Worm (Caenorhabditis elegans) whole organism, late embryonic: ENCODE measurements around the gene C16C8.10.
A peak's percentile ranks its signal among the peaks of the same experiment; 100 is the strongest.
"Not testable (repeated sequence)": the region's sequence is repeated elsewhere in the genome, so short reads cannot be mapped to it uniquely, and the experiment has no call there.

Experiments used
- C08G9.2 ChIP-seq: sonication (generic microtip); optimal IDR thresholded peaks from 2 replicates; lab custom pipeline; 2016; ENCODE audit warnings: mild to moderate bottlenecking, missing genetic modification characterization, moderate library complexity, missing compliant biosample characterization
- C38D4.7 ChIP-seq: fragments of 200-800 bp; sonication (Bioruptor generic); optimal IDR thresholded peaks from 2 replicates; lab custom pipeline; 2018; ENCODE audit warnings: mild to moderate bottlenecking, missing genetic modification characterization, moderate library complexity, missing compliant biosample characterization
- T23F11.4 ChIP-seq: fragments of 200-800 bp; sonication (Bioruptor generic); optimal IDR thresholded peaks from 2 replicates; lab custom pipeline; 2018; ENCODE audit warnings: mild to moderate bottlenecking, missing genetic modification characterization, missing compliant biosample characterization
- ahr-1 ChIP-seq: sonication (generic microtip); optimal IDR thresholded peaks from 2 replicates; lab custom pipeline; 2016; ENCODE audit warnings: missing genetic modification characterization, missing compliant biosample characterization
- ama-1 ChIP-seq: fragments of 150-350 bp; optimal IDR thresholded peaks from 2 replicates; lab custom pipeline; 2014
- ceh-18 ChIP-seq: sonication (generic microtip); optimal IDR thresholded peaks from 2 replicates; lab custom pipeline; 2016; ENCODE audit warnings: missing genetic modification characterization, missing compliant biosample characterization
- ceh-22 ChIP-seq: sonication (generic microtip); optimal IDR thresholded peaks from 2 replicates; lab custom pipeline; 2017; ENCODE audit warnings: missing biosample characterization, missing genetic modification characterization
- ceh-24 ChIP-seq: sonication (generic microtip); optimal IDR thresholded peaks from 2 replicates; lab custom pipeline; 2016; ENCODE audit warnings: mild to moderate bottlenecking, missing genetic modification characterization, missing compliant biosample characterization
- ceh-30 ChIP-seq: fragments of 150-350 bp; optimal IDR thresholded peaks from 2 replicates; lab custom pipeline; 2014; ENCODE audit warnings: missing biosample characterization, missing genetic modification characterization
- ceh-34 ChIP-seq: sonication (generic microtip); optimal IDR thresholded peaks from 2 replicates; lab custom pipeline; 2016; ENCODE audit warnings: mild to moderate bottlenecking, missing genetic modification characterization, missing compliant biosample characterization
- ceh-45 ChIP-seq: fragments of 200-800 bp; sonication (Bioruptor generic); IDR thresholded peaks from 2 replicates; pipeline ENCODE4 v1.3.6; 2022; ENCODE audit warnings: missing genetic modification reagents, missing genetic modification characterization, missing compliant biosample characterization
- ceh-48 ChIP-seq: sonication (generic microtip); optimal IDR thresholded peaks from 2 replicates; lab custom pipeline; 2016; ENCODE audit warnings: missing genetic modification characterization, inconsistent platforms, missing compliant biosample characterization
- ceh-6 ChIP-seq: fragments of 200-800 bp; sonication (Bioruptor generic); optimal IDR thresholded peaks from 2 replicates; lab custom pipeline; 2018; ENCODE audit warnings: mild to moderate bottlenecking, missing genetic modification characterization, missing compliant biosample characterization
- ceh-9 ChIP-seq: sonication (generic microtip); optimal IDR thresholded peaks from 2 replicates; lab custom pipeline; 2016; ENCODE audit warnings: mild to moderate bottlenecking, missing genetic modification characterization, inconsistent platforms, missing compliant biosample characterization
- che-1 ChIP-seq: sonication (generic microtip); optimal IDR thresholded peaks from 2 replicates; lab custom pipeline; 2016; ENCODE audit warnings: mild to moderate bottlenecking, missing genetic modification characterization, missing compliant biosample characterization
- dve-1 ChIP-seq: sonication (generic microtip); optimal IDR thresholded peaks from 2 replicates; lab custom pipeline; 2017; ENCODE audit warnings: antibody characterized with exemption, mild to moderate bottlenecking, missing genetic modification characterization, missing compliant biosample characterization
- elt-4 ChIP-seq: sonication (generic microtip); optimal IDR thresholded peaks from 2 replicates; lab custom pipeline; 2016; ENCODE audit warnings: missing genetic modification characterization, missing compliant biosample characterization
- ets-4 ChIP-seq: sonication (generic microtip); optimal IDR thresholded peaks from 2 replicates; lab custom pipeline; 2016; ENCODE audit warnings: missing genetic modification characterization, missing compliant biosample characterization
- fax-1 ChIP-seq: sonication (generic microtip); optimal IDR thresholded peaks from 2 replicates; lab custom pipeline; 2016; ENCODE audit warnings: missing genotype, missing genetic modification characterization, missing compliant biosample characterization
- fkh-10 ChIP-seq: fragments of 150-350 bp; optimal IDR thresholded peaks from 2 replicates; lab custom pipeline; 2014; ENCODE audit warnings: missing biosample characterization, missing genetic modification reagents, missing genetic modification characterization
- gmeb-2 ChIP-seq: sonication (generic microtip); optimal IDR thresholded peaks from 2 replicates; lab custom pipeline; 2016; ENCODE audit warnings: missing genetic modification characterization, inconsistent platforms, missing compliant biosample characterization
- hlh-13 ChIP-seq: fragments of 200-800 bp; sonication (Bioruptor generic); optimal IDR thresholded peaks from 2 replicates; lab custom pipeline; 2018; ENCODE audit warnings: mild to moderate bottlenecking, missing genetic modification characterization, missing compliant biosample characterization
- hlh-8 ChIP-seq: sonication (generic microtip); optimal IDR thresholded peaks from 2 replicates; lab custom pipeline; 2016; ENCODE audit warnings: missing genotype, missing genetic modification characterization, missing compliant biosample characterization
- lim-6 ChIP-seq: sonication (generic microtip); optimal IDR thresholded peaks from 2 replicates; lab custom pipeline; 2016; ENCODE audit warnings: missing genetic modification characterization, missing compliant biosample characterization
- lin-11 ChIP-seq: fragments of 200-800 bp; sonication (Bioruptor generic); optimal IDR thresholded peaks from 2 replicates; lab custom pipeline; 2018; ENCODE audit warnings: mild to moderate bottlenecking, missing genetic modification characterization, missing compliant biosample characterization
- madf-2 ChIP-seq: sonication (generic microtip); optimal IDR thresholded peaks from 2 replicates; lab custom pipeline; 2017; ENCODE audit warnings: missing genetic modification characterization, missing compliant biosample characterization
- mec-3 ChIP-seq: sonication (generic microtip); optimal IDR thresholded peaks from 2 replicates; lab custom pipeline; 2016; ENCODE audit warnings: borderline replicate concordance, missing genetic modification characterization, missing compliant biosample characterization
- nhr-11 ChIP-seq: fragments of 150-350 bp; optimal IDR thresholded peaks from 2 replicates; lab custom pipeline; 2014; ENCODE audit warnings: missing biosample characterization, missing genetic modification characterization
- nhr-232 ChIP-seq: sonication (generic microtip); optimal IDR thresholded peaks from 2 replicates; lab custom pipeline; 2016; ENCODE audit warnings: missing genetic modification characterization, missing compliant biosample characterization
- odd-2 ChIP-seq: sonication (generic microtip); optimal IDR thresholded peaks from 2 replicates; lab custom pipeline; 2017; ENCODE audit warnings: antibody characterized with exemption, mild to moderate bottlenecking, missing genetic modification characterization, missing compliant biosample characterization
- pag-3 ChIP-seq: sonication (generic microtip); optimal IDR thresholded peaks from 2 replicates; lab custom pipeline; 2016; ENCODE audit warnings: missing compliant biosample characterization, missing genetic modification characterization, borderline replicate concordance
- pax-1 ChIP-seq: fragments of 150-350 bp; optimal IDR thresholded peaks from 2 replicates; lab custom pipeline; 2014; ENCODE audit warnings: missing biosample characterization, missing genetic modification characterization
- pha-4 ChIP-seq: fragments of 150-350 bp; optimal IDR thresholded peaks from 2 replicates; lab custom pipeline; 2018; ENCODE audit warnings: missing biosample characterization, missing genetic modification reagents, missing genetic modification characterization
- pqm-1 ChIP-seq: sonication (generic microtip); optimal IDR thresholded peaks from 2 replicates; lab custom pipeline; 2016; ENCODE audit warnings: missing genetic modification characterization, missing compliant biosample characterization
- ref-2 ChIP-seq: sonication (generic microtip); optimal IDR thresholded peaks from 2 replicates; lab custom pipeline; 2016; ENCODE audit warnings: missing genetic modification characterization, missing compliant biosample characterization
- sdc-2 ChIP-seq: sonication (generic microtip); optimal IDR thresholded peaks from 2 replicates; lab custom pipeline; 2016; ENCODE audit warnings: missing genotype, missing genetic modification characterization, missing compliant biosample characterization
- sox-2 ChIP-seq: fragments of 200-800 bp; sonication (Bioruptor generic); IDR thresholded peaks from 2 replicates; pipeline ENCODE4 v1.3.6; 2022; ENCODE audit warnings: missing genetic modification reagents, missing genetic modification characterization, missing compliant biosample characterization
- sox-4 ChIP-seq: sonication (generic microtip); optimal IDR thresholded peaks from 2 replicates; lab custom pipeline; 2017; ENCODE audit warnings: mild to moderate bottlenecking, missing genetic modification characterization, inconsistent platforms, missing compliant biosample characterization
- syd-9 ChIP-seq: sonication (generic microtip); optimal IDR thresholded peaks from 2 replicates; lab custom pipeline; 2016; ENCODE audit warnings: mild to moderate bottlenecking, missing genetic modification characterization, moderate library complexity, missing compliant biosample characterization
- tbx-2 ChIP-seq: sonication (generic microtip); optimal IDR thresholded peaks from 2 replicates; lab custom pipeline; 2016; ENCODE audit warnings: missing genetic modification characterization, missing compliant biosample characterization
- tbx-7 ChIP-seq: sonication (generic microtip); optimal IDR thresholded peaks from 2 replicates; lab custom pipeline; 2016; ENCODE audit warnings: missing genotype, missing genetic modification characterization, missing compliant biosample characterization
- unc-3 ChIP-seq, 2 experiments: fragments of 200-800 bp in 1 of 2; sonication (Bioruptor generic) in 1 of 2; sonication (generic microtip) in 1 of 2; conservative IDR thresholded peaks in 1 of 2; optimal IDR thresholded peaks in 1 of 2; 2 replicates each; pipeline versions ENCODE4 v1.3.6 to Lab custom; 2016 to 2022; ENCODE audit warnings: missing compliant biosample characterization in 2 of 2, missing genetic modification characterization in 2 of 2, missing genetic modification reagents in 1 of 2
- unc-86 ChIP-seq: sonication (generic microtip); optimal IDR thresholded peaks from 2 replicates; lab custom pipeline; 2016; ENCODE audit warnings: missing genetic modification characterization, missing compliant biosample characterization

Gene C16C8.10

ce11 chrII:3464580-3464979, at the start of gene C16C8.10:
Gene C16C8.10 (minus strand): TSS chrII:3464680.
- not testable (repeated sequence) for TF ChIP-seq hlh-13 (GFP tag; lab: Kevin White, UChicago); ama-1 (lab: Kevin White, UChicago); ceh-9 (tag; lab: Kevin White, UChicago)
- TF ChIP-seq, all 69 proteins: peak for 0; not testable (repeated sequence) for 69

- TF ChIP-seq ahr-1 (tag; lab: Kevin White, UChicago) (no peak), elt-4 (tag; lab: Kevin White, UChicago) (no peak), hlh-8 (tag; lab: Kevin White, UChicago) (no peak), ceh-18 (tag; lab: Kevin White, UChicago) (no peak), gmeb-2 (tag; lab: Kevin White, UChicago) (no peak), ceh-24 (tag; lab: Kevin White, UChicago) (no peak), pqm-1 (no peak)
Measured at ce11 chrII:3512240-3512639, 47.8 kb upstream of the C16C8.10 start, which contains the start of gene Y49F6B.19. Gene Y49F6B.19 (minus strand): TSS chrII:3512340.

- TF ChIP-seq ets-4 (tag; lab: Kevin White, UChicago) (no peak), T23F11.4 (GFP tag; lab: Kevin White, UChicago) (no peak), ceh-6 (no peak), ceh-45 (GFP tag; lab: Robert Waterston, UW) (no peak), ceh-48 (tag; lab: Kevin White, UChicago) (no peak), mec-3 (tag; lab: Kevin White, UChicago) (no peak), ceh-34 (tag; lab: Kevin White, UChicago) (no peak), ceh-22 (tag; lab: Kevin White, UChicago) (no peak), C38D4.7 (GFP tag; lab: Kevin White, UChicago) (no peak), tbx-7 (tag; lab: Kevin White, UChicago) (no peak), lim-6 (tag; lab: Kevin White, UChicago) (no peak)
Measured at ce11 chrII:3504717-3505116, 40.2 kb upstream of the C16C8.10 start, which contains the start of gene cyh-1. Gene cyh-1 (plus strand): TSS chrII:3505017.

- no peak for TF ChIP-seq unc-3 (GFP tag; conservative IDR thresholded peaks at IDR 0.05; lab: Robert Waterston, UW)
- TF ChIP-seq unc-3 (tag; optimal IDR thresholded peaks at IDR 0.05; lab: Kevin White, UChicago): peak; percentile 31
- TF ChIP-seq che-1: peak; percentile 22
- TF ChIP-seq ref-2: peak; percentile 76
- peak; percentile 70 for TF ChIP-seq fax-1
- TF ChIP-seq ceh-30 (tag; lab: Kevin White, UChicago): peak; percentile 53
- TF ChIP-seq tbx-2: peak; percentile 83
- no peak for TF ChIP-seq pag-3 (tag; lab: Kevin White, UChicago)
- TF ChIP-seq syd-9 (tag; lab: Kevin White, UChicago): no peak
- TF ChIP-seq sox-2 (GFP tag; lab: Robert Waterston, UW): no peak
- TF ChIP-seq hlh-13 (GFP tag; lab: Kevin White, UChicago): no peak
- no peak for TF ChIP-seq sdc-2
- TF ChIP-seq lin-11 (tag; lab: Kevin White, UChicago): no peak
- no peak for TF ChIP-seq dve-1
- TF ChIP-seq sox-4 (tag; lab: Kevin White, UChicago): no peak
- TF ChIP-seq elt-4 (tag; lab: Kevin White, UChicago): no peak
- no peak for TF ChIP-seq pha-4 (tag; lab: Kevin White, UChicago)
- no peak for TF ChIP-seq madf-2
- no peak for TF ChIP-seq odd-2
- TF ChIP-seq gmeb-2 (tag; lab: Kevin White, UChicago): peak; percentile 30
- TF ChIP-seq unc-86: peak; percentile 34
- no peak for TF ChIP-seq fkh-10 (GFP tag; lab: Kevin White, UChicago)
- no peak for TF ChIP-seq ceh-24 (tag; lab: Kevin White, UChicago)
- TF ChIP-seq ahr-1 (tag; lab: Kevin White, UChicago): peak; percentile 58
- TF ChIP-seq ama-1 (lab: Kevin White, UChicago): no peak
- TF ChIP-seq ceh-18 (tag; lab: Kevin White, UChicago): peak; percentile 55
- no peak for TF ChIP-seq nhr-11 (tag; lab: Kevin White, UChicago)
- peak; percentile 44 for TF ChIP-seq pax-1 (tag; lab: Kevin White, UChicago)
- no peak for TF ChIP-seq ceh-48 (tag; lab: Kevin White, UChicago)
- TF ChIP-seq lim-6 (tag; lab: Kevin White, UChicago): peak; percentile 63
- no peak for TF ChIP-seq T23F11.4 (GFP tag; lab: Kevin White, UChicago)
- no peak for TF ChIP-seq nhr-232 (tag; lab: Kevin White, UChicago)
- no peak for TF ChIP-seq ceh-9 (tag; lab: Kevin White, UChicago)
- peak; percentile 90 for TF ChIP-seq C08G9.2 (tag; lab: Kevin White, UChicago)
Measured at ce11 chrII:3502520-3503323, 38.2 kb upstream of the C16C8.10 start, which contains the start of the genes col-71 and Y49F6B.2. Gene col-71 (minus strand): TSS chrII:3502570. Gene Y49F6B.2 (plus strand): TSS chrII:3502968.
